Worm (Caenorhabditis elegans): ENCODE data around the gene aldo-2.

The aldo-2 gene

DNA sequence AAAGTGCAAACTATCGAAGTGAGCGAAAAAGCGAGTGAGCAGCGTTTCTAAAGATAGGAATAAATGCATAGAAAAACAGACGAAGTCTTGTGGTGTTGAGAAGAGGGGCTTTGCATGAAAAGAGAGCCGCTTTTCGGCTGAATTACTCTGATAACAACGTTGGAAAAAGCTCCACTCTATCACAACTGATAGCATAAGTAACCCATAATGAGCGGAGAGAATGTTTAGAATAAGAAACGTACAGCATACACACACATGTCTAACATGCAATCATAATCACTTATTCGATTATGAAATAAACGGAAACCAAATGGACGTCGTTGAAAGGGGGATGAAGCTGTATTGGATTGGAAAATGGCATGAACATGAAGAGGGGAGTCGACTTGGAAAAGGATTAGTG, 36.1 kb downstream of the aldo-2 start:
- TF ChIP-seq sdc-2 (tag; optimal IDR thresholded peaks at IDR 0.05) (peak; percentile 0), tbx-7 (tag; optimal IDR thresholded peaks at IDR 0.05) (no peak), ztf-16 (tag; optimal IDR thresholded peaks at IDR 0.05) (no peak)

DNA sequence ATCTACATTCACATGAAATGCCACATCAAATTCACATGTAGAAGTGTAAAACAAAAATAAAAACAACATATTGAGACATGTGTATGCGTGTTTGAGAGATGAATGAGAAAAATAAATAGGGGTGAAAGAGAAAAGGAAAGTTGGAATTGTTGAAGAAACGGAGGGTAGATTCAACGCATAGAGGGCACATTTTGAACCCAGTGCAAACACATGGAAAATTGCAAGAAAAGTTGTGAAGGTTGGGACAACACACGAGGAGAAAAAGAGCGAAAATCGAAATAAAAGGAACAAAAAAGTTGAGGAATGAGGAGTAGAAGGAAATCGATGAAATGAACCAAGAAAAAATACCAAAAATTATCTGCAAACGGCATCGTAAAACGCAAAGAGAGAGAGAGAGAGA, 36.8 kb downstream of the aldo-2 start:
- no peak for TF ChIP-seq pag-3 (tag; optimal IDR thresholded peaks at IDR 0.05; ENCODE audit: borderline replicate concordance)
- no peak for TF ChIP-seq ttx-3 (tag; optimal IDR thresholded peaks at IDR 0.05)
- no peak for TF ChIP-seq unc-42 (tag; optimal IDR thresholded peaks at IDR 0.05)
- no peak for TF ChIP-seq fkh-6 (tag; optimal IDR thresholded peaks at IDR 0.05)
- TF ChIP-seq pax-1 (tag; optimal IDR thresholded peaks at IDR 0.05), result no peak
- TF ChIP-seq pros-1 (tag; optimal IDR thresholded peaks at IDR 0.05), result no peak
- TF ChIP-seq unc-86 (tag; optimal IDR thresholded peaks at IDR 0.05), result no peak
- TF ChIP-seq nhr-232 (tag; optimal IDR thresholded peaks at IDR 0.05), result no peak
- TF ChIP-seq nfya-1 (tag; optimal IDR thresholded peaks at IDR 0.05), result no peak
- TF ChIP-seq sox-4 (tag; optimal IDR thresholded peaks at IDR 0.05), result no peak

DNA sequence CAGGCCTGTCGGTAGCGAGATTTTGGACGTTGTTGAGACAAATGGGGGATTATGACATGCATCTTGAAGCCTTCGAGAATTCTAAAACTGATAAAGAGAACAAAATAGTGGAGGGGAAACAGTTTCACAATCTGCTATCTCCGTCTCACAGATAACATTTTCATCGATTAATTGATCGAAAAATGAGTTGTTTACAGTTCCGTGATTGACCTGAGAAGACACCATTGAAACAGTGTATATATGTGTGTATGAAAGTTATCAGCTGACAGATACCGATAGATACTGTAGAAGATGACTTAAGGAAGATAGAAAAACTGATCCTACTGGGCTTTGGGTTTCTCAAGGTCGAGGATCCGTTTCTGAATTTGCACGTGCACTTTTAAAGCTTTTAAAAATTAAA, 37.3 kb downstream of the aldo-2 start:
- no peak for TF ChIP-seq ceh-34 (tag; optimal IDR thresholded peaks at IDR 0.05)
- TF ChIP-seq hlh-30 (tag; optimal IDR thresholded peaks at IDR 0.05; ENCODE audit: insufficient read depth), result no peak
- TF ChIP-seq ceh-18 (tag; optimal IDR thresholded peaks at IDR 0.05), result no peak
- TF ChIP-seq elt-2 (tag; optimal IDR thresholded peaks at IDR 0.05), result peak; percentile 23

DNA sequence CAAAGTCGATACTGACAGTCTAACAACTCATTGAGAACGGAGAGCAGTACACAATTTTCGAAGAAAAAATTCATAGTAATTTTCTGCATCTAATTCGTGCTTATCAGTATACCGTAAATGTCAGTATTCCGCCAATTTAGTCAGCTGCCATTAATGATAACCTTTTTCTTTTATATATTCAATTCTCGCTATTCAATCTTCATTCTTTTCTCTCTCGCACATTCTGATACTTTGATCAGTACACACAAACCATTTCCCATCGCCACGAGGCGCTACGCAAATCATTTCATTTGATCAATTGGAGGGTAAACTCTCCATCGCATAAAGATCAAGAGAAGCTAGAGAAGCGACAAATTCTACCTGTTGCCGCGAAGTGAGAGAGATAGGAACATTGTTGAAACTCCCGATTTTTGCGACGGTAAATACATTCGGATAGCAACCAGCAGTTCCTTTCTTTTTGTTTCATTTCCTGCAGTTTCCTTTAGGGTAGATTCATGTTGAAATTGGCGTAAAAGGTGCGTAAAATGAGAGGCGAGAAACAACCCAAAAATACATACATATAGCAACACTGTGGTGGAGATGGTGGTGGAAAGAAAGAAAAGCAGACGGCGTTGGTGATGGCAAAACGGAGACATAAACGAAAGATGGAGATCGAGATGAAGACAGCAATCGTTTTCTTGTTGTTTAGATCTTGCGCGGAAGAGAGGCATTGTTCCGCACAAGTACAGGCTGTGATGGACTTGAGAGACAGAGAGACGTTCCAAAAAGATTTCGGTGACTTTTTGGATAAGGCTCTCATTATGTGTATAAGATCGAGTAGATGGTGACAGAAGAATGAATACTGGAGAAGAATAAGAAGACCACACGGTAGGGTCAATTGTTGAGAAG, 38.0 kb downstream of the aldo-2 start:
- TF ChIP-seq hlh-8 (tag; optimal IDR thresholded peaks at IDR 0.05), result no peak
- TF ChIP-seq lim-6 (tag; optimal IDR thresholded peaks at IDR 0.05), result no peak
- TF ChIP-seq ceh-34 (tag; optimal IDR thresholded peaks at IDR 0.05), result no peak
- no peak for TF ChIP-seq che-1 (tag; optimal IDR thresholded peaks at IDR 0.05)
- no peak for TF ChIP-seq K09A11.1 (tag; optimal IDR thresholded peaks at IDR 0.05; ENCODE audit: insufficient read depth)
- peak; percentile 39 for TF ChIP-seq ceh-18 (tag; optimal IDR thresholded peaks at IDR 0.05)
- no peak for TF ChIP-seq elt-2 (tag; optimal IDR thresholded peaks at IDR 0.05)
- no peak for TF ChIP-seq zip-5 (tag; optimal IDR thresholded peaks at IDR 0.05)
- TF ChIP-seq unc-55 (GFP tag; optimal IDR thresholded peaks at IDR 0.05), result peak; percentile 14
- no peak for TF ChIP-seq unc-3 (GFP tag; conservative IDR thresholded peaks at IDR 0.05)
- TF ChIP-seq unc-3 (tag; optimal IDR thresholded peaks at IDR 0.05), result no peak
- no peak for TF ChIP-seq tbx-2 (tag; optimal IDR thresholded peaks at IDR 0.05)
- TF ChIP-seq hlh-13 (GFP tag; optimal IDR thresholded peaks at IDR 0.05), result no peak
- no peak for TF ChIP-seq pax-1 (tag; optimal IDR thresholded peaks at IDR 0.05)
- no peak for TF ChIP-seq ceh-14 (tag; optimal IDR thresholded peaks at IDR 0.05)
- TF ChIP-seq ets-4 (tag; optimal IDR thresholded peaks at IDR 0.05), result peak; percentile 13
- TF ChIP-seq F13H6.1 (tag; optimal IDR thresholded peaks at IDR 0.05), result no peak
- TF ChIP-seq rnt-1 (tag; optimal IDR thresholded peaks at IDR 0.05), result peak; percentile 9
- no peak for TF ChIP-seq K02D7.2 (tag; optimal IDR thresholded peaks at IDR 0.05)
- no peak for TF ChIP-seq lin-11 (tag; optimal IDR thresholded peaks at IDR 0.05)
- no peak for TF ChIP-seq unc-42 (tag; optimal IDR thresholded peaks at IDR 0.05)
- no peak for TF ChIP-seq C38D4.7 (GFP tag; optimal IDR thresholded peaks at IDR 0.05)
- no peak for TF ChIP-seq nhr-232 (tag; optimal IDR thresholded peaks at IDR 0.05)
- TF ChIP-seq ceh-24 (tag; optimal IDR thresholded peaks at IDR 0.05), result no peak
- TF ChIP-seq pag-3 (tag; optimal IDR thresholded peaks at IDR 0.05; ENCODE audit: borderline replicate concordance), result no peak
- TF ChIP-seq ama-1 (optimal IDR thresholded peaks at IDR 0.05), result no peak
- TF ChIP-seq nfya-1 (tag; optimal IDR thresholded peaks at IDR 0.05), result no peak
- TF ChIP-seq ceh-9 (tag; optimal IDR thresholded peaks at IDR 0.05), result no peak
- no peak for TF ChIP-seq ceh-6 (GFP tag; optimal IDR thresholded peaks at IDR 0.05)
- no peak for TF ChIP-seq sox-2 (GFP tag; IDR thresholded peaks at IDR 0.05)
- no peak for TF ChIP-seq sdc-2 (tag; optimal IDR thresholded peaks at IDR 0.05)
- no peak for TF ChIP-seq odd-2 (tag; optimal IDR thresholded peaks at IDR 0.05)
- TF ChIP-seq ceh-31 (tag; optimal IDR thresholded peaks at IDR 0.05), result no peak
- TF ChIP-seq pqm-1 (tag; optimal IDR thresholded peaks at IDR 0.05), result no peak
- TF ChIP-seq C08G9.2 (tag; optimal IDR thresholded peaks at IDR 0.05), result no peak
